Fruit fly (Drosophila melanogaster) whole organism, embryonic: Measurements from ENCODE around the gene CG11030.
A peak's percentile ranks its signal among the peaks of the same experiment; 100 is the strongest.

Experiments
- BtbVII ChIP-seq: fragments of 200-800 bp; sonication (Bioruptor generic); optimal IDR thresholded peaks from 3 replicates; lab custom pipeline; 2017; ENCODE audit warnings: missing biosample characterization, mild to moderate bottlenecking, missing genetic modification characterization
- CG1024 ChIP-seq: fragments of 200-800 bp; sonication (Bioruptor generic); IDR thresholded peaks from 2 replicates; pipeline ENCODE4 v1.3.6; 2022; ENCODE audit warnings: missing biosample characterization, missing genetic modification characterization
- CG10267 ChIP-seq: fragments of 200-800 bp; sonication (Bioruptor generic); optimal IDR thresholded peaks from 2 replicates; lab custom pipeline; 2018; ENCODE audit warnings: missing biosample characterization, mild to moderate bottlenecking, missing genetic modification characterization, moderate library complexity
- CG11093 ChIP-seq: fragments of 200-800 bp; sonication (Bioruptor generic); IDR thresholded peaks from 3 replicates; pipeline ENCODE4 v1.3.6; 2022; ENCODE audit warnings: missing biosample characterization, missing genetic modification characterization
- CG11560 ChIP-seq: fragments of 200-800 bp; sonication (Bioruptor generic); IDR thresholded peaks from 3 replicates; pipeline ENCODE4 v1.3.6; 2022; ENCODE audit warnings: missing biosample characterization, missing genetic modification characterization
- CG13123 ChIP-seq: fragments of 200-800 bp; sonication (Bioruptor generic); optimal IDR thresholded peaks from 2 replicates; lab custom pipeline; 2016; ENCODE audit warnings: missing biosample characterization, missing genetic modification characterization
- CG14050 ChIP-seq: fragments of 200-800 bp; sonication (Bioruptor generic); IDR thresholded peaks from 3 replicates; pipeline ENCODE4 v1.3.6; 2022; ENCODE audit warnings: missing biosample characterization, missing genetic modification characterization
- CG14860 ChIP-seq: fragments of 200-800 bp; sonication (Bioruptor generic); IDR thresholded peaks from 3 replicates; pipeline ENCODE4 v1.3.6; 2022; ENCODE audit warnings: missing biosample characterization, missing genetic modification characterization; ENCODE audit not compliant: partially characterized antibody
- CG1529 ChIP-seq: fragments of 200-800 bp; sonication (Bioruptor generic); optimal IDR thresholded peaks from 3 replicates; lab custom pipeline; 2018; ENCODE audit warnings: missing biosample characterization, missing genetic modification characterization
- CG15601 ChIP-seq: fragments of 200-800 bp; sonication (Bioruptor generic); optimal IDR thresholded peaks from 3 replicates; lab custom pipeline; 2019; ENCODE audit warnings: missing biosample characterization, mild to moderate bottlenecking, missing genetic modification characterization, moderate library complexity
- CG1602 ChIP-seq: fragments of 200-800 bp; sonication (Bioruptor generic); optimal IDR thresholded peaks from 3 replicates; lab custom pipeline; 2016; ENCODE audit warnings: missing biosample characterization, missing genetic modification characterization
- CG16779 ChIP-seq: fragments of 200-800 bp; sonication (Bioruptor generic); IDR thresholded peaks from 2 replicates; pipeline ENCODE4 v1.3.6; 2022; ENCODE audit warnings: missing biosample characterization, missing genetic modification characterization
- CG17912 ChIP-seq: fragments of 200-800 bp; sonication (Bioruptor generic); optimal IDR thresholded peaks from 2 replicates; lab custom pipeline; 2018; ENCODE audit warnings: missing biosample characterization, mild to moderate bottlenecking, missing genetic modification characterization
- CG3065 ChIP-seq: fragments of 200-800 bp; sonication (Bioruptor generic); optimal IDR thresholded peaks from 2 replicates; lab custom pipeline; 2016; ENCODE audit warnings: missing biosample characterization, missing genetic modification characterization
- CG31388 ChIP-seq: fragments of 200-800 bp; sonication (Bioruptor generic); optimal IDR thresholded peaks from 2 replicates; lab custom pipeline; 2016; ENCODE audit warnings: missing biosample characterization, missing genetic modification characterization
- CG4617 ChIP-seq: fragments of 200-800 bp; sonication (Bioruptor generic); optimal IDR thresholded peaks from 3 replicates; lab custom pipeline; 2016; ENCODE audit warnings: missing biosample characterization, missing genetic modification characterization, borderline replicate concordance
- CG6683 ChIP-seq: fragments of 200-800 bp; sonication (Bioruptor generic); optimal IDR thresholded peaks from 2 replicates; lab custom pipeline; 2017; ENCODE audit warnings: missing biosample characterization, mild to moderate bottlenecking, missing genetic modification characterization, missing genetic modification reagents
- CG6689 ChIP-seq: fragments of 200-800 bp; sonication (Bioruptor generic); IDR thresholded peaks from 2 replicates; pipeline ENCODE4 v1.3.6; 2022; ENCODE audit warnings: missing biosample characterization, missing genetic modification characterization
- CG7963 ChIP-seq: fragments of 200-800 bp; sonication (Bioruptor generic); IDR thresholded peaks from 3 replicates; pipeline ENCODE4 v1.3.6; 2022; ENCODE audit warnings: missing biosample characterization, missing genetic modification characterization; ENCODE audit not compliant: partially characterized antibody
- CG8388 ChIP-seq: fragments of 200-800 bp; sonication (Bioruptor generic); optimal IDR thresholded peaks from 2 replicates; lab custom pipeline; 2019; ENCODE audit warnings: missing biosample characterization, mild to moderate bottlenecking, missing genetic modification characterization, moderate library complexity
- CG9797 ChIP-seq: fragments of 200-800 bp; sonication (Bioruptor generic); optimal IDR thresholded peaks from 3 replicates; lab custom pipeline; 2018; ENCODE audit warnings: missing biosample characterization, mild to moderate bottlenecking, missing genetic modification characterization
- Chrac-16 ChIP-seq: fragments of 200-800 bp; sonication (Bioruptor generic); optimal IDR thresholded peaks from 3 replicates; lab custom pipeline; 2016; ENCODE audit warnings: missing biosample characterization, missing genetic modification characterization
- HLH3B ChIP-seq: fragments of 200-800 bp; sonication (Bioruptor generic); IDR thresholded peaks from 2 replicates; pipeline ENCODE4 v1.3.6; 2022; ENCODE audit warnings: missing biosample characterization, missing genetic modification characterization
- HmgD ChIP-seq: fragments of 200-800 bp; sonication (Bioruptor generic); optimal IDR thresholded peaks from 3 replicates; lab custom pipeline; 2016; ENCODE audit warnings: missing biosample characterization, missing genetic modification characterization
- Hmx ChIP-seq: fragments of 200-800 bp; sonication (Bioruptor generic); optimal IDR thresholded peaks from 2 replicates; lab custom pipeline; 2016; ENCODE audit warnings: missing biosample characterization, missing genetic modification characterization
- Max ChIP-seq: fragments of 200-800 bp; sonication (Bioruptor generic); optimal IDR thresholded peaks from 2 replicates; lab custom pipeline; 2016; ENCODE audit warnings: missing biosample characterization, mild to moderate bottlenecking, missing genetic modification characterization
- NFAT ChIP-seq: fragments of 200-800 bp; sonication (Bioruptor generic); IDR thresholded peaks from 2 replicates; pipeline ENCODE4 v1.3.6; 2022; ENCODE audit warnings: missing biosample characterization, missing genetic modification characterization
- Oli ChIP-seq: fragments of 200-800 bp; sonication (Bioruptor generic); optimal IDR thresholded peaks from 2 replicates; lab custom pipeline; 2018; ENCODE audit warnings: missing biosample characterization, mild to moderate bottlenecking, missing genetic modification characterization, moderate library complexity
- PHDP ChIP-seq: fragments of 200-800 bp; sonication (Bioruptor generic); optimal IDR thresholded peaks from 3 replicates; lab custom pipeline; 2018; ENCODE audit warnings: missing biosample characterization, mild to moderate bottlenecking, missing genetic modification characterization, moderate library complexity
- Ptx1 ChIP-seq: fragments of 200-800 bp; sonication (Bioruptor generic); IDR thresholded peaks from 2 replicates; pipeline ENCODE4 v1.3.6; 2022; ENCODE audit warnings: missing biosample characterization, missing genetic modification characterization
- Sox102F ChIP-seq: fragments of 200-800 bp; sonication (Bioruptor generic); optimal IDR thresholded peaks from 2 replicates; lab custom pipeline; 2018; ENCODE audit warnings: missing biosample characterization, mild to moderate bottlenecking, missing genetic modification characterization, moderate library complexity
- Sry-δ ChIP-seq: fragments of 200-800 bp; sonication (Bioruptor generic); optimal IDR thresholded peaks from 2 replicates; lab custom pipeline; 2016; ENCODE audit warnings: missing biosample characterization, missing genetic modification characterization
- Ssrp ChIP-seq: fragments of 200-800 bp; sonication (Bioruptor generic); optimal IDR thresholded peaks from 2 replicates; lab custom pipeline; 2018; ENCODE audit warnings: missing biosample characterization, mild to moderate bottlenecking, missing genetic modification characterization, moderate library complexity
- Tbp ChIP-seq: fragments of >200 bp; optimal IDR thresholded peaks from 2 replicates; lab custom pipeline; 2018; ENCODE audit warnings: missing biosample characterization, missing genetic modification characterization
- YL-1 ChIP-seq: fragments of 200-800 bp; sonication (Bioruptor generic); optimal IDR thresholded peaks from 3 replicates; lab custom pipeline; 2017; ENCODE audit warnings: missing biosample characterization, mild to moderate bottlenecking, missing genetic modification characterization
- abd-A ChIP-seq: fragments of 200-800 bp; sonication (Bioruptor generic); optimal IDR thresholded peaks from 3 replicates; lab custom pipeline; 2019; ENCODE audit warnings: missing biosample characterization, mild to moderate bottlenecking, missing genetic modification characterization, moderate library complexity
- ac ChIP-seq: fragments of 200-800 bp; sonication (Bioruptor generic); optimal IDR thresholded peaks from 3 replicates; lab custom pipeline; 2017; ENCODE audit warnings: missing biosample characterization, mild to moderate bottlenecking, missing genetic modification characterization
- ase ChIP-seq: fragments of 200-800 bp; sonication (Bioruptor generic); IDR thresholded peaks from 3 replicates; pipeline ENCODE4 v1.3.6; 2022; ENCODE audit warnings: missing biosample characterization, missing genetic modification characterization
- cato ChIP-seq: fragments of 200-800 bp; sonication (Bioruptor generic); optimal IDR thresholded peaks from 2 replicates; lab custom pipeline; 2016; ENCODE audit warnings: missing biosample characterization, missing genetic modification characterization, borderline replicate concordance
- caup ChIP-seq: fragments of 200-800 bp; sonication (Bioruptor generic); optimal IDR thresholded peaks from 3 replicates; lab custom pipeline; 2017; ENCODE audit warnings: missing biosample characterization, mild to moderate bottlenecking, missing genetic modification characterization, moderate library complexity; ENCODE audit not compliant: severe bottlenecking
- dati ChIP-seq: fragments of 200-800 bp; sonication (Bioruptor generic); IDR thresholded peaks from 2 replicates; pipeline ENCODE4 v1.3.6; 2022; ENCODE audit warnings: missing biosample characterization, missing genetic modification characterization
- dysf ChIP-seq: fragments of 200-800 bp; sonication (Bioruptor generic); IDR thresholded peaks from 3 replicates; pipeline ENCODE4 v1.3.6; 2022; ENCODE audit warnings: missing biosample characterization, missing genetic modification characterization
- lbe ChIP-seq: fragments of 200-800 bp; sonication (Bioruptor generic); optimal IDR thresholded peaks from 2 replicates; lab custom pipeline; 2016; ENCODE audit warnings: missing biosample characterization, mild to moderate bottlenecking, missing genetic modification characterization
- mam ChIP-seq: fragments of 200-800 bp; sonication (Bioruptor generic); optimal IDR thresholded peaks from 3 replicates; lab custom pipeline; 2016; ENCODE audit warnings: missing biosample characterization, missing genetic modification characterization
- peb ChIP-seq: fragments of 200-800 bp; sonication (Bioruptor generic); IDR thresholded peaks from 2 replicates; pipeline ENCODE4 v1.3.6; 2022; ENCODE audit warnings: missing biosample characterization, missing genetic modification characterization
- pfk ChIP-seq: fragments of 200-800 bp; sonication (Bioruptor generic); optimal IDR thresholded peaks from 2 replicates; lab custom pipeline; 2018; ENCODE audit warnings: missing biosample characterization, mild to moderate bottlenecking, missing genetic modification characterization, moderate library complexity
- pita ChIP-seq: fragments of 200-800 bp; sonication (Bioruptor generic); optimal IDR thresholded peaks from 2 replicates; lab custom pipeline; 2017; ENCODE audit warnings: missing biosample characterization, mild to moderate bottlenecking, missing genetic modification characterization
- sens ChIP-seq: fragments of 200-800 bp; sonication (Bioruptor generic); peaks from one replicate; lab custom pipeline; 2016; ENCODE audit warnings: missing biosample characterization, missing genetic modification characterization
- tin ChIP-seq: fragments of 200-800 bp; sonication (Bioruptor generic); optimal IDR thresholded peaks from 3 replicates; lab custom pipeline; 2016; ENCODE audit warnings: missing biosample characterization, missing genetic modification characterization
- tna ChIP-seq: fragments of 200-800 bp; sonication (Bioruptor generic); IDR thresholded peaks from 2 replicates; pipeline ENCODE4 v1.3.6; 2022; ENCODE audit warnings: missing biosample characterization, missing genetic modification characterization; ENCODE audit not compliant: partially characterized antibody
- trh ChIP-seq: fragments of 200-800 bp; sonication (Bioruptor generic); optimal IDR thresholded peaks from 2 replicates; lab custom pipeline; 2016; ENCODE audit warnings: missing biosample characterization, missing genetic modification characterization
- vnd ChIP-seq: fragments of 200-800 bp; sonication (Bioruptor generic); IDR thresholded peaks from 3 replicates; pipeline ENCODE4 v1.3.6; 2022; ENCODE audit warnings: missing biosample characterization, missing genetic modification characterization; ENCODE audit not compliant: partially characterized antibody

CG11030 gene

DNA sequence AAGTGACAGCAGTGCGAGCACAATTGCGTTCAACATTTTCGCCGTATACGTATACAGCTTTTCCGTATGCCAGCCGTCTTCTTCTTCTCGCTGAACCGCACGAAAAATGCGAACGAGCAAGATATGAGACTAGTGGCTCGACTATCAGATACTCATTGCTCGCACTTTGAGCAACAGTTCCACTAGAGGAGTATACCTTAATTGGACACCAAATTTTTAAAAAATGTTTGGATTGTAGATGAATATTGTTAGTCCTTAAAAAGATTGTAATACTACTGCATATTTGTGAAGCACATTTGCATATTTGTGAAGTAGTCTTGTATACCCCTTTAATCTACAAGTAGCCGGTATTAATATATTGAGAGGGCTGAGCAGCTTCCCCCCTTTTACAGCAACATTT, 53.7 kb downstream of the CG11030 start (continued):
- TF ChIP-seq BtbVII (GFP tag; lab: Kevin White, UChicago) (peak; percentile 5), Ptx1 (GFP tag; lab: Robert Waterston, UW) (no peak), lbe (GFP tag; lab: Kevin White, UChicago) (no peak), CG13123 (no peak), CG8388 (no peak), NFAT (GFP tag; lab: Robert Waterston, UW) (no peak), Tbp (GFP tag; lab: Kevin White, UChicago) (no peak), Sry-δ (no peak), tna (GFP tag; lab: Robert Waterston, UW) (peak; percentile 79), sens (GFP tag; lab: Kevin White, UChicago) (peak; percentile 64), CG3065 (GFP tag; lab: Kevin White, UChicago) (no peak), CG1024 (GFP tag; lab: Robert Waterston, UW) (no peak), cato (GFP tag; lab: Kevin White, UChicago) (no peak), CG6689 (GFP tag; lab: Robert Waterston, UW) (no peak), abd-A (tag; lab: Kevin White, UChicago) (peak; percentile 5), CG10267 (tag; lab: Kevin White, UChicago) (no peak), Oli (no peak), CG9797 (no peak), HmgD (GFP tag; lab: Kevin White, UChicago) (no peak), ac (GFP tag; lab: Kevin White, UChicago) (no peak), Ssrp (no peak), CG4617 (GFP tag; lab: Kevin White, UChicago) (no peak), mam (GFP tag; lab: Kevin White, UChicago) (peak; percentile 1), CG7963 (peak; percentile 45; the same call in 1 of the 3 replicates), dati (GFP tag; lab: Robert Waterston, UW) (no peak), pita (GFP tag; lab: Kevin White, UChicago) (no peak), CG31388 (no peak), CG17912 (no peak), pfk (GFP tag; lab: Kevin White, UChicago) (no peak), CG15601 (tag; lab: Kevin White, UChicago) (no peak), tin (no peak), CG14860 (GFP tag; lab: Robert Waterston, UW) (peak; percentile 71), CG1529 (no peak), ase (GFP tag; lab: Robert Waterston, UW) (no peak), Chrac-16 (no peak), CG6683 (GFP tag; lab: Kevin White, UChicago) (no peak), CG1602 (GFP tag; lab: Kevin White, UChicago) (no peak), YL-1 (GFP tag; lab: Kevin White, UChicago) (no peak), HLH3B (no peak), caup (GFP tag; lab: Kevin White, UChicago) (no peak), Max (no peak), CG14050 (GFP tag; lab: Robert Waterston, UW) (no peak), CG11560 (tag; lab: Robert Waterston, UW) (no peak), CG11093 (GFP tag; lab: Robert Waterston, UW) (no peak), Sox102F (GFP tag; lab: Kevin White, UChicago) (peak; percentile 22), CG16779 (GFP tag; lab: Robert Waterston, UW) (no peak), PHDP (tag; lab: Kevin White, UChicago) (peak; percentile 19), peb (GFP tag; lab: Robert Waterston, UW) (no peak), dysf (GFP tag; lab: Robert Waterston, UW) (peak; percentile 66), Hmx (GFP tag; lab: Kevin White, UChicago) (no peak), vnd (GFP tag; lab: Robert Waterston, UW) (peak; percentile 53), trh (GFP tag; lab: Kevin White, UChicago) (no peak)
